Worm (Caenorhabditis elegans): ENCODE results near the gene trx-3.
A peak's percentile ranks its signal among the peaks of the same experiment; 100 is the strongest.

The trx-3 gene

ce11 chrIV:4484555-4484954 lies 2.3 kb upstream of the trx-3 start:
- peak in 1 of 2 experiments; percentile 42 for TF ChIP-seq lin-35 (GFP tag; optimal IDR thresholded peaks at IDR 0.05)
- peak; percentile 41 for TF ChIP-seq elt-2 (tag; optimal IDR thresholded peaks at IDR 0.05)
- no peak for TF ChIP-seq efl-1 (optimal IDR thresholded peaks at IDR 0.05)
- peak in 1 of 2 experiments; percentile 67 for TF ChIP-seq efl-1 (GFP tag; optimal IDR thresholded peaks at IDR 0.05 in 1 of 2)
- peak; percentile 20; the same call in 1 of the 2 replicates for TF ChIP-seq nhr-19 (GFP tag; conservative IDR thresholded peaks at IDR 0.05)
- TF ChIP-seq fkh-4 (tag; optimal IDR thresholded peaks at IDR 0.05; ENCODE audit: borderline replicate concordance), result no peak
- peak; percentile 34 for TF ChIP-seq lin-14 (GFP tag; optimal IDR thresholded peaks at IDR 0.05)
- peak; percentile 17 for TF ChIP-seq nhr-20 (tag; optimal IDR thresholded peaks at IDR 0.05)
- TF ChIP-seq nhr-71 (tag; optimal IDR thresholded peaks at IDR 0.05), result peak; percentile 35
- no peak for TF ChIP-seq dpl-1 (GFP tag; optimal IDR thresholded peaks at IDR 0.05)
- TF ChIP-seq lir-3 (tag; optimal IDR thresholded peaks at IDR 0.05; ENCODE audit: poor library complexity), result no peak
- peak; percentile 47 for TF ChIP-seq nhr-85 (tag)

ce11 chrIV:4490148-4490652 lies 3.4 kb downstream of the trx-3 start, which contains the start of gene ZK180.7:
Gene ZK180.7 (plus strand): TSS chrIV:4490542.
- peak; percentile 69 for TF ChIP-seq ceh-63 (GFP tag; optimal IDR thresholded peaks at IDR 0.05)
- no peak for TF ChIP-seq mab-9 (GFP tag; IDR thresholded peaks at IDR 0.05)
- no peak for TF ChIP-seq lsy-2 (tag; optimal IDR thresholded peaks at IDR 0.05)
- TF ChIP-seq efl-1 (optimal IDR thresholded peaks at IDR 0.05), result no peak
- peak in 1 of 2 experiments; percentile 69 for TF ChIP-seq efl-1 (GFP tag; optimal IDR thresholded peaks at IDR 0.05 in 1 of 2)

ce11 chrIV:4505078-4505477 lies 18.2 kb downstream of the trx-3 start:
- TF ChIP-seq nhr-85 (tag), result peak; percentile 23
- peak; percentile 2 for TF ChIP-seq ces-1 (GFP tag; optimal IDR thresholded peaks at IDR 0.05)
- peak; percentile 71 for TF ChIP-seq lin-14 (GFP tag; optimal IDR thresholded peaks at IDR 0.05)
- TF ChIP-seq lin-15B (tag; optimal IDR thresholded peaks at IDR 0.05), result no peak
- peak; percentile 7 for TF ChIP-seq nhr-71 (tag; optimal IDR thresholded peaks at IDR 0.05)
- no peak for TF ChIP-seq zip-4 (GFP tag; optimal IDR thresholded peaks at IDR 0.05)
- peak; percentile 3 for TF ChIP-seq fkh-10 (GFP tag; optimal IDR thresholded peaks at IDR 0.05)

- TF ChIP-seq nhr-77 (tag; optimal IDR thresholded peaks at IDR 0.05) (no peak), alr-1 (tag; optimal IDR thresholded peaks at IDR 0.05; ENCODE audit: borderline replicate concordance) (no peak), sptf-1 (tag; optimal IDR thresholded peaks at IDR 0.05) (no peak), ets-5 (GFP tag; IDR thresholded peaks at IDR 0.05) (no peak), egl-27 (tag; optimal IDR thresholded peaks at IDR 0.05) (no peak), rnt-1 (tag; optimal IDR thresholded peaks at IDR 0.05) (peak; percentile 54), snpc-4 (tag; optimal IDR thresholded peaks at IDR 0.05) (no peak), efl-3 (GFP tag; optimal IDR thresholded peaks at IDR 0.05) (no peak), lin-14 (GFP tag; optimal IDR thresholded peaks at IDR 0.05) (peak; percentile 79), fkh-8 (tag; optimal IDR thresholded peaks at IDR 0.05) (no peak), lsy-2 (tag; optimal IDR thresholded peaks at IDR 0.05) (peak in 1 of 2 experiments; percentile 17), efl-1 (optimal IDR thresholded peaks at IDR 0.05) (peak in 1 of 2 experiments; percentile 5), efl-1 (GFP tag; optimal IDR thresholded peaks at IDR 0.05 in 1 of 2) (no peak), irx-1 (tag; optimal IDR thresholded peaks at IDR 0.05) (no peak), zag-1 (tag; optimal IDR thresholded peaks at IDR 0.05) (no peak), ztf-4 (tag; optimal IDR thresholded peaks at IDR 0.05) (no peak), lin-13 (GFP tag; optimal IDR thresholded peaks at IDR 0.05) (no peak), zip-4 (GFP tag; optimal IDR thresholded peaks at IDR 0.05) (no peak), pax-3 (tag; optimal IDR thresholded peaks at IDR 0.05) (no peak), nhr-90 (tag; optimal IDR thresholded peaks at IDR 0.05; ENCODE audit: poor library complexity) (no peak), fkh-10 (GFP tag; optimal IDR thresholded peaks at IDR 0.05) (no peak), ztf-11 (tag; optimal IDR thresholded peaks at IDR 0.05) (no peak), tbx-2 (tag; optimal IDR thresholded peaks at IDR 0.05) (no peak), fos-1 (tag; optimal IDR thresholded peaks at IDR 0.05) (no peak), tlp-1 (tag; optimal IDR thresholded peaks at IDR 0.05) (no peak), C16A3.4 (tag; optimal IDR thresholded peaks at IDR 0.05) (no peak), lin-15B (tag; optimal IDR thresholded peaks at IDR 0.05) (no peak), nhr-12 (tag; optimal IDR thresholded peaks at IDR 0.05) (no peak), dpl-1 (GFP tag; optimal IDR thresholded peaks at IDR 0.05) (no peak), snu-23 (GFP tag; optimal IDR thresholded peaks at IDR 0.05) (peak; percentile 14), nhr-28 (tag; optimal IDR thresholded peaks at IDR 0.05) (no peak), hpl-2 (GFP tag; optimal IDR thresholded peaks at IDR 0.05) (no peak), unc-30 (tag; optimal IDR thresholded peaks at IDR 0.05) (no peak), egl-13 (tag; optimal IDR thresholded peaks at IDR 0.05) (no peak), nhr-19 (GFP tag; conservative IDR thresholded peaks at IDR 0.05) (peak; percentile 40)
These were observed 19.8 kb downstream of the trx-3 start, which contains the start of gene gbb-2 for ce11 chrIV:4506637-4507036. Gene gbb-2 (minus strand): TSS chrIV:4506748.
